Fruit fly (Drosophila melanogaster): ENCODE results near the gene Cyp18a1.

DNA sequence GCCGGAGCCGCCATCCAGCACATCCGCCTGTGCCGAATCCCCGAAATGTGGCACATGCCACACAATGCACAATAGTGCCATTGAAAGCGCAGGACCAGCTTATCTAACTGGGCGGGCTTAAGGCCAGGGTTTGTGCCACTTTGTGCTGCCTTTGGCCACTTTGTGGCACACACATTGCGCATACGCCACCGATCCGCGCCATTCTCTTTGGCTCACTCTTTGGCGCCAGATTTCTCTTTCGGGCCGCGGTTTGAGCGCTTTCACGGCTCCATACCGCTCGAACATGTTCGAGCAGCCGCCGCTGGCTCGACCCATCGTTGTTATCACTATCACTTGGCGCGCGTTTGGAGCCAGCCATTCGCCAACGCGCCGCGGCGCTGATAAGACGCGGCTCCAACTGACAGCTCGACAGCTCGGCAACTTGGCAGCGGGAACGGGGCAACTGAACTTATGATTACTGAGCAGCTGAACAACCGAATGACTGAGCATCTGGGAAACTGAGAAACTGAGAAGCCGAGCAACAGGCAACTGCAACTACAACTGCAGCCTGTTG, 27.1 kb downstream of the Cyp18a1 start:
- no peak for TF ChIP-seq pad (GFP tag; optimal IDR thresholded peaks at IDR 0.05)
- TF ChIP-seq ovo (GFP tag; optimal IDR thresholded peaks at IDR 0.05): no peak
- TF ChIP-seq CG33017 (tag; optimal IDR thresholded peaks at IDR 0.05): no peak
- TF ChIP-seq cic (GFP tag; optimal IDR thresholded peaks at IDR 0.05): no peak
- TF ChIP-seq CG7045 (GFP tag; optimal IDR thresholded peaks at IDR 0.05): no peak
- TF ChIP-seq CG5204 (GFP tag; optimal IDR thresholded peaks at IDR 0.05): no peak
- TF ChIP-seq Crg-1 (GFP tag; optimal IDR thresholded peaks at IDR 0.05): no peak
- TF ChIP-seq cnc (optimal IDR thresholded peaks at IDR 0.05): no peak
- TF ChIP-seq kay (GFP tag; ENCODE audit: borderline replicate concordance): no peak
- TF ChIP-seq CG1620 (GFP tag; optimal IDR thresholded peaks at IDR 0.05): no peak
- TF ChIP-seq Hr96 (GFP tag; optimal IDR thresholded peaks at IDR 0.05): no peak
- TF ChIP-seq bab1 (GFP tag; optimal IDR thresholded peaks at IDR 0.05): no peak

All from whole organism, adult.